Worm (Caenorhabditis elegans): ENCODE results near the gene K02F6.1.

ce11 chrII:2504431-2504928 lies 49.3 kb upstream of the K02F6.1 start, which contains the start of gene gbas-1:
- no peak for TF ChIP-seq nhr-11 (tag; optimal IDR thresholded peaks at IDR 0.05)
- TF ChIP-seq zag-1 (tag; optimal IDR thresholded peaks at IDR 0.05) = no peak
- TF ChIP-seq peb-1 (tag; optimal IDR thresholded peaks at IDR 0.05) = no peak
- TF ChIP-seq elt-3 (tag; optimal IDR thresholded peaks at IDR 0.05) = no peak
- TF ChIP-seq ztf-11 (tag; optimal IDR thresholded peaks at IDR 0.05) = no peak
